Fruit fly (Drosophila melanogaster) whole organism, pupa: ENCODE data around the gene CG7102.
A peak's percentile ranks its signal among the peaks of the same experiment; 100 is the strongest.

ENCODE experiments used
- CG12605 ChIP-seq: fragments of 200-800 bp; sonication (Bioruptor generic); IDR thresholded peaks from 2 replicates; pipeline ENCODE4 v1.3.6; 2022; ENCODE audit warnings: missing biosample characterization, missing genetic modification characterization
- CG14655 ChIP-seq: fragments of 200-800 bp; sonication (Bioruptor generic); optimal IDR thresholded peaks from 3 replicates; lab custom pipeline; 2017; ENCODE audit warnings: mild to moderate bottlenecking, missing biosample characterization, missing genetic modification reagents, missing genetic modification characterization
- CG15710 ChIP-seq: fragments of 200-800 bp; sonication (Bioruptor generic); optimal IDR thresholded peaks from 2 replicates; lab custom pipeline; 2018; ENCODE audit warnings: missing biosample characterization, mild to moderate bottlenecking, missing genetic modification characterization, moderate library complexity
- CG17806 ChIP-seq: fragments of 200-800 bp; sonication (Bioruptor generic); optimal IDR thresholded peaks from 2 replicates; lab custom pipeline; 2018; ENCODE audit warnings: missing biosample characterization, mild to moderate bottlenecking, missing genetic modification characterization, moderate library complexity
- CG32121 ChIP-seq: fragments of 200-800 bp; sonication (Bioruptor generic); IDR thresholded peaks from 2 replicates; pipeline ENCODE4 v1.3.6; 2022; ENCODE audit warnings: missing biosample characterization, missing genetic modification characterization
- CG4496 ChIP-seq: fragments of 200-800 bp; sonication (Bioruptor generic); IDR thresholded peaks from 3 replicates; pipeline ENCODE4 v1.3.6; 2022; ENCODE audit warnings: missing biosample characterization, missing genetic modification characterization
- CG8301 ChIP-seq: fragments of 200-800 bp; sonication (Bioruptor generic); optimal IDR thresholded peaks from 2 replicates; lab custom pipeline; 2018; ENCODE audit warnings: missing biosample characterization, mild to moderate bottlenecking, missing genetic modification characterization
- D1 ChIP-seq: fragments of 200-800 bp; sonication (Bioruptor generic); optimal IDR thresholded peaks from 2 replicates; lab custom pipeline; 2018; ENCODE audit warnings: missing biosample characterization, mild to moderate bottlenecking, missing genetic modification characterization, moderate library complexity
- EcR ChIP-seq: fragments of 200-800 bp; sonication (Bioruptor generic); optimal IDR thresholded peaks from 3 replicates; lab custom pipeline; 2019; ENCODE audit warnings: missing biosample characterization, missing genetic modification characterization, mild to moderate bottlenecking, moderate library complexity, missing genetic modification reagents
- Pif1B ChIP-seq: fragments of 200-800 bp; sonication (Bioruptor generic); optimal IDR thresholded peaks from 3 replicates; lab custom pipeline; 2016; ENCODE audit warnings: missing biosample characterization, missing genetic modification characterization
- Snoo ChIP-seq: fragments of 200-800 bp; sonication (Bioruptor generic); optimal IDR thresholded peaks from 3 replicates; lab custom pipeline; 2017; ENCODE audit warnings: missing biosample characterization, mild to moderate bottlenecking, missing genetic modification characterization, inconsistent platforms
- fd96Ca ChIP-seq: fragments of 200-800 bp; sonication (Bioruptor generic); IDR thresholded peaks from 3 replicates; pipeline ENCODE4 v1.3.6; 2022; ENCODE audit warnings: missing biosample characterization, missing genetic modification characterization
- gl ChIP-seq: fragments of 200-800 bp; sonication (Bioruptor generic); optimal IDR thresholded peaks from 2 replicates; lab custom pipeline; 2018; ENCODE audit warnings: missing biosample characterization, mild to moderate bottlenecking, missing genetic modification characterization

DNA sequence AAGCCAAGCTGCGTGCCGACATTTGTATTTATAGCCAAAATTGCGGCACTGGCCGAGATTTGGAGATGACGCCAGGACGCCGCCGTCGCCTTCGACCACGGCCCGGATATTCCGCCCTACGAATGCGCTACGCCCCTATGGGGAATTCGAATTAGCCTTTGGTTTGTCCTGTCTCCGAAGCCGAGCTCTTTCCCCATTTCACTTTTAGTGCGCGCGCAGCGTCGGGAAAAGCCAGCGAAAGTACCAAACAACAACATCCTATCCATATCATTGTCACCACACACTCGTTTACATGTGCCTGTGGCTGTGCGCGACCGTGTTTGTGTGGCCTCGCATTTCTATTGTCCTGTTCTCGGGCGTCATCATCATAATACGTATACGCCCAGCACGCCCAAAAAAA, 16.0 kb downstream of the CG7102 start, which contains the start of gene Proc:
- TF ChIP-seq CG32121 (GFP tag; lab: Robert Waterston, UW) (no peak), CG15710 (tag; lab: Kevin White, UChicago) (no peak), Pif1B (GFP tag; lab: Kevin White, UChicago) (no peak), CG14655 (GFP tag; lab: Kevin White, UChicago) (no peak), EcR (GFP tag; lab: Kevin White, UChicago) (no peak), D1 (no peak), gl (tag; lab: Kevin White, UChicago) (no peak), fd96Ca (peak; percentile 24; the same call in 1 of the 3 replicates), CG12605 (GFP tag; lab: Robert Waterston, UW) (no peak), Snoo (tag; lab: Kevin White, UChicago) (no peak), CG8301 (tag; lab: Kevin White, UChicago) (no peak), CG17806 (tag; lab: Kevin White, UChicago) (no peak), CG4496 (0 out of 3 replicates have a peak, but pooled peaks have one; percentile 15)
